Worm (Caenorhabditis elegans) whole organism, midembryonic: ENCODE measurements around the gene C10G8.4.

Experiments used
- cog-1 ChIP-seq: sonication (generic microtip); optimal IDR thresholded peaks from 2 replicates; lab custom pipeline; 2016; ENCODE audit warnings: missing genetic modification characterization, missing compliant biosample characterization
- tab-1 ChIP-seq: fragments of 200-800 bp; sonication (Bioruptor generic); IDR thresholded peaks from 2 replicates; pipeline ENCODE4 v1.3.6; 2022; ENCODE audit warnings: missing genetic modification characterization, missing compliant biosample characterization

DNA sequence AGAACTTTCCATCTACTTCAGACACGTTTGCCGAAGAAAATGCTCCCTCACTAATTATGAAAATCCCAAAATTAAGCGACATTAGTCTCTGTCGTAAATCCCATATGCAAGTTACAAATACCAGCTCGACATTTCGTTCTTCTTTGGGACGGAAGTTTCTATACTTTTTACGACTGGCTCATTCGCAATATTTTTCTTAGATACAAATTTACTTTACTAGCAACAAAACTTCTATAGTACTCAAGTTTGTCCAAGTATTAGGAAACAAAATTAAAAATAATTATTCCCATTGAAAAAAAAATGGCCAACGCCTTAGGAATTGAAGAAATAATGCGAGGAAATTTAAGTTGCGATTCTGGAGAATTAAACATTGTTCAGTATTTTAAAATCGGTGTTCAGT, 19.2 kb downstream of the C10G8.4 start, which contains the start of gene srg-26:
- TF ChIP-seq cog-1 (tag; lab: Kevin White, UChicago) (no peak), tab-1 (GFP tag; lab: Robert Waterston, UW) (no peak)
